Worm (Caenorhabditis elegans) whole organism, late embryonic: ENCODE results near the gene chtb-2.

ENCODE experiments used
- C08G9.2 ChIP-seq: sonication (generic microtip); optimal IDR thresholded peaks from 2 replicates; lab custom pipeline; 2016; ENCODE audit warnings: mild to moderate bottlenecking, missing genetic modification characterization, moderate library complexity, missing compliant biosample characterization
- F13H6.1 ChIP-seq: sonication (generic microtip); optimal IDR thresholded peaks from 2 replicates; lab custom pipeline; 2016; ENCODE audit warnings: missing genetic modification characterization, missing compliant biosample characterization
- T23F11.4 ChIP-seq: fragments of 200-800 bp; sonication (Bioruptor generic); optimal IDR thresholded peaks from 2 replicates; lab custom pipeline; 2018; ENCODE audit warnings: mild to moderate bottlenecking, missing genetic modification characterization, missing compliant biosample characterization
- Y22D7AL.16 ChIP-seq: sonication (generic microtip); optimal IDR thresholded peaks from 2 replicates; lab custom pipeline; 2016; ENCODE audit warnings: missing genetic modification characterization, missing compliant biosample characterization
- ceh-14 ChIP-seq: sonication (generic microtip); optimal IDR thresholded peaks from 2 replicates; lab custom pipeline; 2016; ENCODE audit warnings: missing genotype, missing genetic modification characterization, missing compliant biosample characterization
- ceh-18 ChIP-seq: sonication (generic microtip); optimal IDR thresholded peaks from 2 replicates; lab custom pipeline; 2016; ENCODE audit warnings: missing genetic modification characterization, missing compliant biosample characterization
- ceh-19 ChIP-seq: fragments of 200-800 bp; sonication (Bioruptor generic); optimal IDR thresholded peaks from 2 replicates; lab custom pipeline; 2018; ENCODE audit warnings: mild to moderate bottlenecking, missing genetic modification characterization, missing compliant biosample characterization
- ceh-2 ChIP-seq: sonication (generic microtip); optimal IDR thresholded peaks from 2 replicates; lab custom pipeline; 2016; ENCODE audit warnings: missing genotype, missing genetic modification characterization, missing compliant biosample characterization
- ceh-31 ChIP-seq: sonication (generic microtip); optimal IDR thresholded peaks from 2 replicates; lab custom pipeline; 2016; ENCODE audit warnings: missing genetic modification characterization, missing compliant biosample characterization
- ceh-34 ChIP-seq: sonication (generic microtip); optimal IDR thresholded peaks from 2 replicates; lab custom pipeline; 2016; ENCODE audit warnings: mild to moderate bottlenecking, missing genetic modification characterization, missing compliant biosample characterization
- ceh-45 ChIP-seq: fragments of 200-800 bp; sonication (Bioruptor generic); IDR thresholded peaks from 2 replicates; pipeline ENCODE4 v1.3.6; 2022; ENCODE audit warnings: missing genetic modification reagents, missing genetic modification characterization, missing compliant biosample characterization
- ceh-48 ChIP-seq: sonication (generic microtip); optimal IDR thresholded peaks from 2 replicates; lab custom pipeline; 2016; ENCODE audit warnings: missing genetic modification characterization, inconsistent platforms, missing compliant biosample characterization
- ceh-6 ChIP-seq: fragments of 200-800 bp; sonication (Bioruptor generic); optimal IDR thresholded peaks from 2 replicates; lab custom pipeline; 2018; ENCODE audit warnings: mild to moderate bottlenecking, missing genetic modification characterization, missing compliant biosample characterization
- che-1 ChIP-seq: sonication (generic microtip); optimal IDR thresholded peaks from 2 replicates; lab custom pipeline; 2016; ENCODE audit warnings: mild to moderate bottlenecking, missing genetic modification characterization, missing compliant biosample characterization
- dmd-4 ChIP-seq: sonication (generic microtip); optimal IDR thresholded peaks from 2 replicates; lab custom pipeline; 2016; ENCODE audit warnings: borderline replicate concordance, missing genetic modification characterization, missing compliant biosample characterization
- dve-1 ChIP-seq: sonication (generic microtip); optimal IDR thresholded peaks from 2 replicates; lab custom pipeline; 2017; ENCODE audit warnings: antibody characterized with exemption, mild to moderate bottlenecking, missing genetic modification characterization, missing compliant biosample characterization
- elt-2 ChIP-seq: sonication (generic microtip); optimal IDR thresholded peaks from 2 replicates; lab custom pipeline; 2016; ENCODE audit warnings: missing genetic modification reagents, missing genetic modification characterization, missing compliant biosample characterization
- ets-4 ChIP-seq: sonication (generic microtip); optimal IDR thresholded peaks from 2 replicates; lab custom pipeline; 2016; ENCODE audit warnings: missing genetic modification characterization, missing compliant biosample characterization
- fkh-10 ChIP-seq: fragments of 150-350 bp; optimal IDR thresholded peaks from 2 replicates; lab custom pipeline; 2014; ENCODE audit warnings: missing biosample characterization, missing genetic modification reagents, missing genetic modification characterization
- hlh-15 ChIP-seq: sonication (generic microtip); optimal IDR thresholded peaks from 2 replicates; lab custom pipeline; 2016; ENCODE audit warnings: missing genetic modification characterization, missing compliant biosample characterization
- hlh-30 ChIP-seq: sonication (generic microtip); optimal IDR thresholded peaks from 2 replicates; lab custom pipeline; 2017; ENCODE audit warnings: antibody characterized with exemption, missing genetic modification characterization, missing compliant biosample characterization; ENCODE audit not compliant: insufficient read depth
- hlh-6 ChIP-seq: sonication (generic microtip); optimal IDR thresholded peaks from 2 replicates; lab custom pipeline; 2016; ENCODE audit warnings: missing genotype, missing genetic modification characterization, missing compliant biosample characterization
- hlh-8 ChIP-seq: sonication (generic microtip); optimal IDR thresholded peaks from 2 replicates; lab custom pipeline; 2016; ENCODE audit warnings: missing genotype, missing genetic modification characterization, missing compliant biosample characterization
- mec-3 ChIP-seq: sonication (generic microtip); optimal IDR thresholded peaks from 2 replicates; lab custom pipeline; 2016; ENCODE audit warnings: borderline replicate concordance, missing genetic modification characterization, missing compliant biosample characterization
- nfya-1 ChIP-seq: sonication (generic microtip); optimal IDR thresholded peaks from 2 replicates; lab custom pipeline; 2017; ENCODE audit warnings: missing genetic modification characterization, mild to moderate bottlenecking, missing compliant biosample characterization, antibody characterized with exemption, moderate library complexity
- nhr-11 ChIP-seq: fragments of 150-350 bp; optimal IDR thresholded peaks from 2 replicates; lab custom pipeline; 2014; ENCODE audit warnings: missing biosample characterization, missing genetic modification characterization
- odd-2 ChIP-seq: sonication (generic microtip); optimal IDR thresholded peaks from 2 replicates; lab custom pipeline; 2017; ENCODE audit warnings: antibody characterized with exemption, mild to moderate bottlenecking, missing genetic modification characterization, missing compliant biosample characterization
- pag-3 ChIP-seq: sonication (generic microtip); optimal IDR thresholded peaks from 2 replicates; lab custom pipeline; 2016; ENCODE audit warnings: missing compliant biosample characterization, missing genetic modification characterization, borderline replicate concordance
- pha-2 ChIP-seq: sonication (generic microtip); optimal IDR thresholded peaks from 2 replicates; lab custom pipeline; 2017; ENCODE audit warnings: mild to moderate bottlenecking, missing genetic modification characterization, missing compliant biosample characterization
- pha-4 ChIP-seq: fragments of 150-350 bp; optimal IDR thresholded peaks from 2 replicates; lab custom pipeline; 2018; ENCODE audit warnings: missing biosample characterization, missing genetic modification reagents, missing genetic modification characterization
- pqm-1 ChIP-seq: sonication (generic microtip); optimal IDR thresholded peaks from 2 replicates; lab custom pipeline; 2016; ENCODE audit warnings: missing genetic modification characterization, missing compliant biosample characterization
- pros-1 ChIP-seq: fragments of 150-350 bp; optimal IDR thresholded peaks from 2 replicates; lab custom pipeline; 2014; ENCODE audit warnings: missing biosample characterization, missing genetic modification reagents, missing genetic modification characterization
- ref-2 ChIP-seq: sonication (generic microtip); optimal IDR thresholded peaks from 2 replicates; lab custom pipeline; 2016; ENCODE audit warnings: missing genetic modification characterization, missing compliant biosample characterization
- rnt-1 ChIP-seq: sonication (generic microtip); optimal IDR thresholded peaks from 2 replicates; lab custom pipeline; 2016; ENCODE audit warnings: missing genetic modification characterization, missing compliant biosample characterization
- sdc-2 ChIP-seq: sonication (generic microtip); optimal IDR thresholded peaks from 2 replicates; lab custom pipeline; 2016; ENCODE audit warnings: missing genotype, missing genetic modification characterization, missing compliant biosample characterization
- sox-4 ChIP-seq: sonication (generic microtip); optimal IDR thresholded peaks from 2 replicates; lab custom pipeline; 2017; ENCODE audit warnings: mild to moderate bottlenecking, missing genetic modification characterization, inconsistent platforms, missing compliant biosample characterization
- syd-9 ChIP-seq: sonication (generic microtip); optimal IDR thresholded peaks from 2 replicates; lab custom pipeline; 2016; ENCODE audit warnings: mild to moderate bottlenecking, missing genetic modification characterization, moderate library complexity, missing compliant biosample characterization
- tbx-2 ChIP-seq: sonication (generic microtip); optimal IDR thresholded peaks from 2 replicates; lab custom pipeline; 2016; ENCODE audit warnings: missing genetic modification characterization, missing compliant biosample characterization
- unc-3 ChIP-seq, 2 experiments: fragments of 200-800 bp in 1 of 2; sonication (Bioruptor generic) in 1 of 2; sonication (generic microtip) in 1 of 2; conservative IDR thresholded peaks in 1 of 2; optimal IDR thresholded peaks in 1 of 2; 2 replicates each; pipeline versions ENCODE4 v1.3.6 to Lab custom; 2016 to 2022; ENCODE audit warnings: missing compliant biosample characterization in 2 of 2, missing genetic modification characterization in 2 of 2, missing genetic modification reagents in 1 of 2
- unc-42 ChIP-seq: sonication (generic microtip); optimal IDR thresholded peaks from 2 replicates; lab custom pipeline; 2016; ENCODE audit warnings: missing genotype, missing genetic modification characterization, missing compliant biosample characterization
- unc-55 ChIP-seq: sonication (generic microtip); optimal IDR thresholded peaks from 2 replicates; lab custom pipeline; 2017; ENCODE audit warnings: missing biosample characterization, missing genetic modification reagents, missing genetic modification characterization

The chtb-2 gene

ce11 chrIII:6536945-6537568 lies 54.0 kb downstream of the chtb-2 start, which contains the start of gene C09E7.4:
Gene C09E7.4, minus strand, starts transcription at chrIII:6536995.
- TF ChIP-seq ceh-34 (tag; lab: Kevin White, UChicago) (peak; percentile 68), hlh-8 (tag; lab: Kevin White, UChicago) (peak; percentile 37), Y22D7AL.16 (tag; lab: Kevin White, UChicago) (no peak), ceh-18 (no peak), ceh-2 (tag; lab: Kevin White, UChicago) (peak; percentile 64), syd-9 (tag; lab: Kevin White, UChicago) (peak; percentile 55), ref-2 (tag; lab: Kevin White, UChicago) (no peak), ceh-31 (peak; percentile 84), nhr-11 (no peak), T23F11.4 (GFP tag; lab: Kevin White, UChicago) (peak; percentile 48), rnt-1 (tag; lab: Kevin White, UChicago) (peak; percentile 46), ceh-45 (GFP tag; lab: Robert Waterston, UW) (no peak), nfya-1 (tag; lab: Kevin White, UChicago) (peak; percentile 71), sdc-2 (peak; percentile 59), hlh-15 (tag; lab: Kevin White, UChicago) (no peak), C08G9.2 (peak; percentile 51), unc-55 (GFP tag; lab: Kevin White, UChicago) (peak; percentile 94), F13H6.1 (tag; lab: Kevin White, UChicago) (peak; percentile 8), ceh-14 (peak; percentile 69), pros-1 (peak; percentile 18), sox-4 (tag; lab: Kevin White, UChicago) (peak; percentile 29), tbx-2 (peak; percentile 84), ceh-6 (GFP tag; lab: Kevin White, UChicago) (no peak), che-1 (tag; lab: Kevin White, UChicago) (peak; percentile 8), pha-4 (tag; lab: Kevin White, UChicago) (no peak), pag-3 (peak; percentile 26), dmd-4 (tag; lab: Kevin White, UChicago) (peak; percentile 30), unc-3 (GFP tag; conservative IDR thresholded peaks at IDR 0.05; lab: Robert Waterston, UW) (no peak), unc-3 (tag; optimal IDR thresholded peaks at IDR 0.05; lab: Kevin White, UChicago) (no peak), pqm-1 (tag; lab: Kevin White, UChicago) (no peak), mec-3 (peak; percentile 36), odd-2 (tag; lab: Kevin White, UChicago) (no peak), ceh-48 (tag; lab: Kevin White, UChicago) (peak; percentile 76), fkh-10 (no peak), pha-2 (tag; lab: Kevin White, UChicago) (no peak), elt-2 (tag; lab: Kevin White, UChicago) (peak; percentile 29), ets-4 (tag; lab: Kevin White, UChicago) (peak; percentile 16), dve-1 (tag; lab: Kevin White, UChicago) (no peak), hlh-6 (peak; percentile 72), ceh-19 (GFP tag; lab: Kevin White, UChicago) (no peak), unc-42 (tag; lab: Kevin White, UChicago) (peak; percentile 68), hlh-30 (tag; lab: Kevin White, UChicago) (no peak)
